Fruit fly (Drosophila melanogaster): ENCODE results near the gene und.

DNA sequence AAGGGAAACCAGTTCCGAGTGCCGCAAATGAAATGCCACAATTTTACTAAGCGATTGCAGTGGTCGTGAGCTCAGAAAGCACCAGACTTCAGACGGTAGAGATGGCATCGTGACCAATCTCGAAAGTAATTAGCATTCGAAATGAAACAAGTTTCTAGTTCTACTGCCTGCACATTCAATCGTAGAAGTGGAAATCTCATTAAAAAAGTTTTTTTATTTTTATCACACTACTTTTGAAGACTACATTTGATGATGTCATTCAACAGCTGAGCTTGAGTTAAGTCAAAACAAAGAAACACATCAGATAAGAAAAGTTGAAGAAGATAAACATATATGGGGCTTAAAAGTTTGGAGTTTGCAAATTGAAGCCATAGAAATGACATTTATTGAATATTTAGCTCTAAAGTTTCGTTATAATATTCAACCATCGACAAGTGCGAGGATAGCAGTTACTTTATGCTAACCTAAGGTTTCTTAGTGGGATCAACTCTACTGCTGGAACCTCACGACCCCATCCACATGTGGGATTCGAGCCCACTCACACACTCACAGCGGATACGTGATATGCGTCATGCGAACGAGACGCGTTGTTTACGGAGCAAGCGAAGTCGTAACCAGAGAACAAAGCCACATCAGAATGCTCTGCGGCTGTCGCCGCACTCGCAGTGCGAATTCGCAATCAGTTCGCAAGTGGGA, 27.0 kb upstream of the und start, which contains the start of gene CG13117:
- TF ChIP-seq OdsH (GFP tag; optimal IDR thresholded peaks at IDR 0.05), result peak; percentile 16
- TF ChIP-seq Smox (GFP tag; optimal IDR thresholded peaks at IDR 0.05), result peak; percentile 37
- TF ChIP-seq esn (GFP tag; optimal IDR thresholded peaks at IDR 0.05), result peak; percentile 65
- TF ChIP-seq ss (GFP tag; optimal IDR thresholded peaks at IDR 0.05), result peak in 1 of 2 experiments; percentile 23
- TF ChIP-seq spab (GFP tag; optimal IDR thresholded peaks at IDR 0.05), result peak; percentile 35
- TF ChIP-seq Blimp-1 (GFP tag; optimal IDR thresholded peaks at IDR 0.05), result peak; percentile 12
- peak; percentile 41 for TF ChIP-seq CG3919 (GFP tag; optimal IDR thresholded peaks at IDR 0.05)
- no peak for TF ChIP-seq dsx (GFP tag; optimal IDR thresholded peaks at IDR 0.05; ENCODE audit: poor library complexity, severe bottlenecking)
- TF ChIP-seq Ets96B (tag; optimal IDR thresholded peaks at IDR 0.05), result peak; percentile 25
- no peak for TF ChIP-seq CG1621 (tag; optimal IDR thresholded peaks at IDR 0.05)
- peak; percentile 89 for TF ChIP-seq Eip78C (GFP tag)

Data from whole organism, prepupa.